Worm (Caenorhabditis elegans): ENCODE measurements around the gene B0554.7.

DNA sequence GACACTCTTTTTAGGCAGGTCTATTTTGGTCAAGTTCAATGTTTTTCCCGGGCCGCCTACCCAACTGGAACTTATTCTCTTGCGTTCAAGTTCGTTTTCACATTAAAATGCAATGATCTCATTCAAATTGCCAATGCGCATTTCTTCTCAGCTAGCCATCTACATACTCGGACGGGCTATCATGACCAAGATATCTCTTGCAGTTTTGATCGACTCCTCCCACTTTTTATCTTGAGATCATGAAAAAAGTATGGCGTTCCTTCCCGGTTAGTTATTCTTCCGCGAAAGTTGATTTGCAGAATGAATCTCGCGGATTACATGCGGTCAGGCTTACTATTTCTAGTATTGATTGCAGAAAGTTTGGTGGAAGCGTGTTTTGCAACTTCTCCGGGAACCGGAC, 6.9 kb downstream of the B0554.7 start, which contains the start of gene B0554.2:
- TF ChIP-seq tab-1 (GFP tag; IDR thresholded peaks at IDR 0.05) (no peak), flt-1 (GFP tag; IDR thresholded peaks at IDR 0.05) (no peak), T22C8.4 (GFP tag; IDR thresholded peaks at IDR 0.05) (no peak), ref-1 (GFP tag; conservative IDR thresholded peaks at IDR 0.05) (no peak), ztf-23 (GFP tag; IDR thresholded peaks at IDR 0.05) (no peak), cog-1 (tag; optimal IDR thresholded peaks at IDR 0.05) (no peak)
